Worm (Caenorhabditis elegans) whole organism, L1 larva: ENCODE results near the gene C45G9.14.

Experiments used
- C04F5.9 ChIP-seq: sonication (generic microtip); optimal IDR thresholded peaks from 2 replicates; lab custom pipeline; 2016; ENCODE audit warnings: missing genetic modification characterization, missing compliant biosample characterization
- C16A3.4 ChIP-seq: fragments of 150-350 bp; optimal IDR thresholded peaks from 2 replicates; lab custom pipeline; 2014; ENCODE audit warnings: missing biosample characterization, missing genetic modification characterization
- Y116A8C.19 ChIP-seq: sonication (generic microtip); optimal IDR thresholded peaks from 2 replicates; lab custom pipeline; 2016; ENCODE audit warnings: missing compliant biosample characterization, missing genetic modification characterization, borderline replicate concordance
- alr-1 ChIP-seq: fragments of 200-800 bp; sonication (Bioruptor generic); optimal IDR thresholded peaks from 2 replicates; lab custom pipeline; 2018; ENCODE audit warnings: borderline replicate concordance, mild to moderate bottlenecking, missing genetic modification characterization, missing compliant biosample characterization
- ama-1 ChIP-seq: fragments of 150-350 bp; optimal IDR thresholded peaks from 2 replicates; lab custom pipeline; 2014
- ceh-63 ChIP-seq: fragments of 200-800 bp; sonication (Bioruptor generic); optimal IDR thresholded peaks from 2 replicates; lab custom pipeline; 2018; ENCODE audit warnings: mild to moderate bottlenecking, missing genetic modification characterization, missing compliant biosample characterization
- ceh-82 ChIP-seq, 3 experiments: fragments of 150-350 bp in 1 of 3; sonication (generic microtip) in 2 of 3; optimal IDR thresholded peaks; 2 replicates each; lab custom pipeline; 2014 to 2017; ENCODE audit warnings: missing biosample characterization in 3 of 3, missing genetic modification characterization in 3 of 3
- ceh-88 ChIP-seq: fragments of 200-800 bp; sonication (Bioruptor generic); IDR thresholded peaks from 2 replicates; pipeline ENCODE4 v1.3.6; 2022; ENCODE audit warnings: missing genetic modification characterization, missing compliant biosample characterization
- ces-1 ChIP-seq: fragments of 150-350 bp; optimal IDR thresholded peaks from 2 replicates; lab custom pipeline; 2014; ENCODE audit warnings: missing biosample characterization, missing genetic modification reagents, missing genetic modification characterization
- dpl-1 ChIP-seq, 3 experiments: fragments of 150-350 bp in 2 of 3; sonication (generic microtip) in 1 of 3; optimal IDR thresholded peaks; 2 replicates each; lab custom pipeline; 2014 to 2017; ENCODE audit warnings: missing biosample characterization in 3 of 3, missing genetic modification characterization in 3 of 3, missing genetic modification reagents in 3 of 3
- dsc-1 ChIP-seq: sonication (generic microtip); optimal IDR thresholded peaks from 2 replicates; lab custom pipeline; 2016; ENCODE audit warnings: mild to moderate bottlenecking, missing genetic modification characterization, missing compliant biosample characterization
- efl-1 ChIP-seq, 4 experiments: fragments of 150-350 bp; optimal IDR thresholded peaks in 3 of 4; peaks in 1 of 4; 1 replicate in 1 of 4; 2 replicates in 3 of 4; lab custom pipeline; 2014; ENCODE audit warnings: missing biosample characterization in 2 of 4, missing genetic modification characterization in 2 of 4, missing genetic modification reagents in 2 of 4
- egl-13 ChIP-seq: sonication (generic microtip); optimal IDR thresholded peaks from 2 replicates; lab custom pipeline; 2016; ENCODE audit warnings: missing genotype, missing genetic modification reagents, missing genetic modification characterization, missing compliant biosample characterization
- egl-27 ChIP-seq, 2 experiments: fragments of 150-350 bp in 1 of 2; sonication (generic microtip); optimal IDR thresholded peaks; 3 replicates each; lab custom pipeline; 2017 to 2018; ENCODE audit warnings: missing biosample characterization in 2 of 2, missing genetic modification characterization in 2 of 2, missing genetic modification reagents in 2 of 2
- elt-3 ChIP-seq, 6 experiments: fragments of 150-350 bp in 1 of 6; sonication (generic microtip); optimal IDR thresholded peaks; 2 replicates each; lab custom pipeline; 2017 to 2018; ENCODE audit warnings: missing biosample characterization in 6 of 6, missing genetic modification characterization in 6 of 6, inconsistent platforms in 1 of 6
- ets-5 ChIP-seq: fragments of 200-800 bp; sonication (Bioruptor generic); IDR thresholded peaks from 2 replicates; pipeline ENCODE4 v1.3.6; 2022; ENCODE audit warnings: missing genetic modification characterization, missing compliant biosample characterization
- fkh-10 ChIP-seq: sonication (generic microtip); optimal IDR thresholded peaks from 2 replicates; lab custom pipeline; 2017; ENCODE audit warnings: missing biosample characterization, missing genetic modification reagents, missing genetic modification characterization
- fkh-4 ChIP-seq: sonication (generic microtip); optimal IDR thresholded peaks from 2 replicates; lab custom pipeline; 2016; ENCODE audit warnings: missing compliant biosample characterization, missing genetic modification characterization, borderline replicate concordance
- fkh-8 ChIP-seq: sonication (generic microtip); optimal IDR thresholded peaks from 2 replicates; lab custom pipeline; 2016; ENCODE audit warnings: mild to moderate bottlenecking, missing genetic modification characterization, missing compliant biosample characterization
- fos-1 ChIP-seq: fragments of 150-350 bp; optimal IDR thresholded peaks from 2 replicates; lab custom pipeline; 2014; ENCODE audit warnings: missing biosample characterization, missing genetic modification characterization
- hlh-17 ChIP-seq: fragments of 200-800 bp; sonication (Bioruptor generic); optimal IDR thresholded peaks from 2 replicates; lab custom pipeline; 2018; ENCODE audit warnings: missing genetic modification characterization, mild to moderate bottlenecking, missing compliant biosample characterization, moderate library complexity, borderline replicate concordance
- hlh-4 ChIP-seq: sonication (generic microtip); optimal IDR thresholded peaks from 2 replicates; lab custom pipeline; 2016; ENCODE audit warnings: mild to moderate bottlenecking, missing genetic modification characterization, missing compliant biosample characterization
- hpl-2 ChIP-seq: fragments of 150-350 bp; optimal IDR thresholded peaks from 2 replicates; lab custom pipeline; 2014; ENCODE audit warnings: missing biosample characterization, missing genetic modification reagents, missing genetic modification characterization
- irx-1 ChIP-seq: sonication (generic microtip); optimal IDR thresholded peaks from 2 replicates; lab custom pipeline; 2016; ENCODE audit warnings: missing genetic modification characterization, missing compliant biosample characterization
- jun-1 ChIP-seq: fragments of 150-350 bp; optimal IDR thresholded peaks from 2 replicates; lab custom pipeline; 2014; ENCODE audit warnings: missing biosample characterization, missing genetic modification reagents, missing genetic modification characterization
- lin-13 ChIP-seq: fragments of 150-350 bp; optimal IDR thresholded peaks from 2 replicates; lab custom pipeline; 2014; ENCODE audit warnings: missing biosample characterization, missing genetic modification reagents, missing genetic modification characterization
- lin-14 ChIP-seq: fragments of 200-800 bp; sonication (Bioruptor generic); optimal IDR thresholded peaks from 2 replicates; lab custom pipeline; 2018; ENCODE audit warnings: mild to moderate bottlenecking, missing genetic modification characterization, moderate library complexity, missing compliant biosample characterization
- lin-15B ChIP-seq: fragments of 150-350 bp; sonication (generic microtip); optimal IDR thresholded peaks from 3 replicates; lab custom pipeline; 2014; ENCODE audit warnings: missing biosample characterization, missing genetic modification characterization
- lin-39 ChIP-seq: fragments of 150-350 bp; optimal IDR thresholded peaks from 2 replicates; lab custom pipeline; 2014; ENCODE audit warnings: missing biosample characterization, missing genetic modification reagents, missing genetic modification characterization
- lsy-2 ChIP-seq, 2 experiments: fragments of 150-350 bp; optimal IDR thresholded peaks; 2 replicates each; lab custom pipeline; 2014; ENCODE audit warnings: missing biosample characterization in 2 of 2, missing genetic modification characterization in 2 of 2
- mdl-1 ChIP-seq, 2 experiments: fragments of 150-350 bp; optimal IDR thresholded peaks; 2 replicates each; lab custom pipeline; 2014 to 2017; ENCODE audit warnings: missing biosample characterization in 2 of 2, missing genetic modification characterization in 2 of 2, inconsistent platforms in 1 of 2
- mep-1 ChIP-seq: fragments of 150-350 bp; optimal IDR thresholded peaks from 2 replicates; lab custom pipeline; 2014; ENCODE audit warnings: missing biosample characterization, missing genetic modification characterization
- nhr-11 ChIP-seq: fragments of 150-350 bp; optimal IDR thresholded peaks from 2 replicates; lab custom pipeline; 2014; ENCODE audit warnings: missing biosample characterization, missing genetic modification characterization
- nhr-12 ChIP-seq: sonication (generic microtip); optimal IDR thresholded peaks from 2 replicates; lab custom pipeline; 2017; ENCODE audit warnings: missing biosample characterization, missing genetic modification characterization
- nhr-237 ChIP-seq: fragments of 150-350 bp; optimal IDR thresholded peaks from 2 replicates; lab custom pipeline; 2014; ENCODE audit warnings: missing biosample characterization, missing genetic modification characterization
- nhr-28 ChIP-seq: fragments of 150-350 bp; optimal IDR thresholded peaks from 2 replicates; lab custom pipeline; 2014; ENCODE audit warnings: missing biosample characterization, missing genetic modification characterization
- nhr-47 ChIP-seq: sonication (generic microtip); optimal IDR thresholded peaks from 2 replicates; lab custom pipeline; 2016; ENCODE audit warnings: mild to moderate bottlenecking, missing genetic modification characterization, moderate library complexity, missing compliant biosample characterization
- nhr-77 ChIP-seq: fragments of 150-350 bp; optimal IDR thresholded peaks from 2 replicates; lab custom pipeline; 2014; ENCODE audit warnings: missing biosample characterization, missing genetic modification characterization
- nhr-84 ChIP-seq: sonication (generic microtip); optimal IDR thresholded peaks from 2 replicates; lab custom pipeline; 2017; ENCODE audit warnings: missing biosample characterization, missing genetic modification characterization
- nhr-90 ChIP-seq: sonication (generic microtip); optimal IDR thresholded peaks from 2 replicates; lab custom pipeline; 2016; ENCODE audit warnings: mild to moderate bottlenecking, missing genetic modification characterization, missing compliant biosample characterization; ENCODE audit not compliant: poor library complexity
- pag-3 ChIP-seq: sonication (generic microtip); optimal IDR thresholded peaks from 2 replicates; lab custom pipeline; 2017; ENCODE audit warnings: missing genetic modification characterization, mild to moderate bottlenecking, missing compliant biosample characterization, antibody characterized with exemption, borderline replicate concordance; ENCODE audit not compliant: insufficient read depth
- sox-4 ChIP-seq: sonication (generic microtip); optimal IDR thresholded peaks from 2 replicates; lab custom pipeline; 2016; ENCODE audit warnings: missing genetic modification characterization, missing compliant biosample characterization
- sptf-1 ChIP-seq: fragments of 150-350 bp; optimal IDR thresholded peaks from 2 replicates; lab custom pipeline; 2014; ENCODE audit warnings: missing biosample characterization, missing genetic modification characterization
- tbx-2 ChIP-seq: sonication (generic microtip); optimal IDR thresholded peaks from 2 replicates; lab custom pipeline; 2016; ENCODE audit warnings: missing genetic modification characterization, missing compliant biosample characterization
- unc-130 ChIP-seq: fragments of 150-350 bp; optimal IDR thresholded peaks from 2 replicates; lab custom pipeline; 2017; ENCODE audit warnings: missing biosample characterization, missing genetic modification characterization, inconsistent platforms
- unc-30 ChIP-seq: sonication (generic microtip); optimal IDR thresholded peaks from 2 replicates; lab custom pipeline; 2017; ENCODE audit warnings: missing biosample characterization, missing genetic modification characterization
- unc-98 ChIP-seq: fragments of 200-800 bp; sonication (Bioruptor generic); IDR thresholded peaks from 2 replicates; pipeline ENCODE4 v1.3.6; 2022; ENCODE audit warnings: missing genetic modification characterization, missing compliant biosample characterization
- xbp-1 ChIP-seq: sonication (generic microtip); optimal IDR thresholded peaks from 2 replicates; lab custom pipeline; 2016; ENCODE audit warnings: missing genetic modification characterization, missing compliant biosample characterization
- zag-1 ChIP-seq: fragments of 150-350 bp; optimal IDR thresholded peaks from 2 replicates; lab custom pipeline; 2014; ENCODE audit warnings: missing biosample characterization, missing genetic modification characterization

The C45G9.14 gene

DNA sequence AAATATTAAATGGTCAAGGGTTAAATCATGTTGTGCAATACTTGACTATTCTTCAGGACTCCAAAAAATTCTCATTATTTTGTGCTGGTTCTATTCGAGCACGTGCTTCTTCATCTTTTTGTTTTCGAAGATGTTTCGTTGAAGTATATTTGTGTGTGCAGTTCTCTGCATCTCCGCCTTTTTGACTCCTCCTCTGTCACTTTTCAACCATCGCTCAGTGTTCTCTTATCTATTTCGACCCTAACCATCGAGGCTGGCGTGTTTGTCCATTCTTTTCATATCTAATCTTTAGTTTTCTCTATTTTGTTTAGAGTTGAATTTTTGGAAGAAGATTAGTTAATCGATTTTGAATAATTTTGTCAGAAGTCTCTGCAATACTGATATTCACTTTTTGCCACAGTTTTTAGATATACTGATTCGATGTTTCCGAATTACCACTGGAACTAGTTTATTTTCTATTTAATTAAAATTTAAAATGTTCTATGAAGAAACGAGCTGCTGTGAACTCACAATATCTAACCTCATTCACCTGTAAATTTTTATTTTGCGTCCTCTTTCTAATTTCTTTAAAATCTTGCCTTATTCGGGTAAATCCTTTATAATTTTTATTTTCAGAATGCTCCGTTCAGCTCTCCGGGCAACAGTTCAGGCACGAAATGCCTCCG is 32.5 kb downstream of the C45G9.14 start, which contains the start of gene alh-1 (continued):
- no peak for TF ChIP-seq pag-3 (tag; lab: Kevin White, UChicago)
- TF ChIP-seq unc-30 (tag; lab: Kevin White, UChicago), result no peak
- no peak for TF ChIP-seq ceh-82 (tag; optimal IDR thresholded peaks at IDR 0.05; lab: Kevin White, UChicago)
- no peak for TF ChIP-seq unc-98 (GFP tag; lab: Robert Waterston, UW)
- no peak for TF ChIP-seq xbp-1 (tag; lab: Kevin White, UChicago)
- no peak for TF ChIP-seq sptf-1 (tag; lab: Kevin White, UChicago)
- TF ChIP-seq egl-27 (tag; optimal IDR thresholded peaks at IDR 0.05; lab: Kevin White, UChicago), result no peak
- TF ChIP-seq fkh-8 (tag; lab: Kevin White, UChicago), result no peak
- no peak for TF ChIP-seq lin-13 (GFP tag; lab: Kevin White, UChicago)
- no peak for TF ChIP-seq lin-39
- no peak for TF ChIP-seq egl-13 (tag; lab: Kevin White, UChicago)
- no peak for TF ChIP-seq nhr-47 (tag; lab: Kevin White, UChicago)
- TF ChIP-seq tbx-2 (tag; lab: Kevin White, UChicago), result no peak
- no peak for TF ChIP-seq fkh-4 (tag; lab: Kevin White, UChicago)
- TF ChIP-seq lsy-2 (tag; optimal IDR thresholded peaks at IDR 0.05; lab: Kevin White, UChicago), result peak in 1 of 2 experiments; percentile 4
- no peak for TF ChIP-seq jun-1 (tag; lab: Kevin White, UChicago)
- TF ChIP-seq nhr-90 (tag; lab: Kevin White, UChicago), result no peak
- peak in 1 of 2 experiments; percentile 57 for TF ChIP-seq mdl-1 (tag; optimal IDR thresholded peaks at IDR 0.05; lab: Kevin White, UChicago)
- TF ChIP-seq ets-5, result no peak
- TF ChIP-seq dsc-1, result no peak
- TF ChIP-seq nhr-28, result no peak
- TF ChIP-seq alr-1, result no peak
- TF ChIP-seq C16A3.4 (tag; lab: Kevin White, UChicago), result no peak
- TF ChIP-seq dpl-1 (GFP tag; optimal IDR thresholded peaks at IDR 0.05; lab: Kevin White, UChicago), result no peak
- TF ChIP-seq mep-1, result peak; percentile 21
- no peak for TF ChIP-seq ces-1 (GFP tag; lab: Kevin White, UChicago)
- no peak for TF ChIP-seq hpl-2
- peak in 1 of 2 experiments; percentile 6 for TF ChIP-seq efl-1 (optimal IDR thresholded peaks at IDR 0.05; lab: Kevin White, UChicago)
- TF ChIP-seq efl-1 (GFP tag; optimal IDR thresholded peaks at IDR 0.05 in 1 of 2; lab: Kevin White, UChicago), result peak in 1 of 2 experiments; percentile 88
- TF ChIP-seq nhr-11, result no peak
- TF ChIP-seq ceh-88, result no peak
- TF ChIP-seq sox-4 (tag; lab: Kevin White, UChicago), result no peak
- TF ChIP-seq unc-130, result no peak
- no peak for TF ChIP-seq C04F5.9 (tag; lab: Kevin White, UChicago)
- no peak for TF ChIP-seq lin-15B (tag; lab: Kevin White, UChicago)
- TF ChIP-seq nhr-77 (tag; lab: Kevin White, UChicago), result peak; percentile 2
- no peak for TF ChIP-seq nhr-12 (tag; lab: Kevin White, UChicago)
- TF ChIP-seq nhr-84 (tag; lab: Kevin White, UChicago), result no peak
- no peak for TF ChIP-seq ama-1 (lab: Kevin White, UChicago)
- no peak for TF ChIP-seq hlh-4
- no peak for TF ChIP-seq Y116A8C.19 (tag; lab: Kevin White, UChicago)
- no peak for TF ChIP-seq fos-1 (tag; lab: Kevin White, UChicago)
- TF ChIP-seq irx-1, result no peak
- no peak for TF ChIP-seq nhr-237 (tag; lab: Kevin White, UChicago)
- TF ChIP-seq hlh-17 (GFP tag; lab: Kevin White, UChicago), result no peak
- no peak for TF ChIP-seq ceh-63
- TF ChIP-seq fkh-10, result no peak
- TF ChIP-seq elt-3 (tag; optimal IDR thresholded peaks at IDR 0.05; lab: Kevin White, UChicago), result no peak
- no peak for TF ChIP-seq zag-1
- TF ChIP-seq lin-14, result peak; percentile 53
